Fruit fly (Drosophila melanogaster): ENCODE data around the gene CG4239.

Gene CG4239

DNA sequence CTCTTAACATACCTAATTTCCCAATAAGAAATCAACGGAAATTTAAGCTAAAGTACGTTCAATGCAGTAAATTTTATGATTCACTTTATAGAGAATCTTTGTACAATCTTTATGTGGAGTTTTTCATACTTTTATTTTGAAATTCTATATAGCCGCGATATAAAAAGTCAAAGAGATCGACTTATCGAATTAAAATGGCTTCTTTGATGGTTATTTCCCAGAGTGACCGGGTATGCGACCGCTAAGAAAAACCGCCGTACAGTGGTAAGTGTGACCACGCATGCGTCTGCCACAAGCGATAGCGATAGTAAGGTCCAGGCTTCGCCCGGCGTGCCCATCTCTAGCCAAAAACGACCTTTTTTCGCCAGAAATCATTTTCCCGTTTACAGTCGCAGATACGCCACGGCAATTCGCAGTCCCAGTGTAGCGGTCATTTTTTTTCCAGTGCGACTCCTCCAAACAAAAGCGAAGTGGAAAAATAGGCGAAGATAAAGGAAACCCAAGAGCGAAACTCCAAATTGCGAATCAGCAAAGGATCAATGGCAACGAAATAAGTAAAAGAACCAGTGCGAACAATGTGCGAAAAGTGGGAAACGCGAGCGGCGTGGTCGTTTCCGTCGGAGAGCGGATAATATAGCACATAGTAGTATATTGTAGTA is 37.5 kb downstream of the CG4239 start, which contains the start of gene hang (continued):
- TF ChIP-seq D19A (tag; optimal IDR thresholded peaks at IDR 0.05), result peak; percentile 18
- TF ChIP-seq Atf6 (GFP tag; IDR thresholded peaks at IDR 0.05), result 0 out of 2 replicates have a peak, but pooled peaks have one; percentile 12
- no peak for TF ChIP-seq twi (tag; optimal IDR thresholded peaks at IDR 0.05)
- no peak for TF ChIP-seq sim (GFP tag; IDR thresholded peaks at IDR 0.05)
- no peak for TF ChIP-seq Ssrp (tag; optimal IDR thresholded peaks at IDR 0.05)
- TF ChIP-seq CG4707 (GFP tag; optimal IDR thresholded peaks at IDR 0.05), result peak; percentile 1
- TF ChIP-seq CG43689 (GFP tag; IDR thresholded peaks at IDR 0.05), result no peak
- peak; percentile 88 for TF ChIP-seq MESR4 (GFP tag; optimal IDR thresholded peaks at IDR 0.05)
- TF ChIP-seq CG11723 (GFP tag; optimal IDR thresholded peaks at IDR 0.05), result no peak
- TF ChIP-seq CG31224 (GFP tag; IDR thresholded peaks at IDR 0.05), result 0 out of 2 replicates have a peak, but pooled peaks have one; percentile 6
- TF ChIP-seq Blimp-1 (GFP tag; optimal IDR thresholded peaks at IDR 0.05), result peak; percentile 34
- TF ChIP-seq Dll (GFP tag; IDR thresholded peaks at IDR 0.05; ENCODE audit: partially characterized antibody), result peak; percentile 66; the same call in 3 of the 4 replicates
- TF ChIP-seq CG13424 (tag; optimal IDR thresholded peaks at IDR 0.05), result peak; percentile 21
- no peak for TF ChIP-seq Taf1 (GFP tag; IDR thresholded peaks at IDR 0.05)
- peak; percentile 15; the same call in 1 of the 3 replicates for TF ChIP-seq CG14860 (GFP tag; IDR thresholded peaks at IDR 0.05; ENCODE audit: partially characterized antibody)
- TF ChIP-seq sna (GFP tag; IDR thresholded peaks at IDR 0.05; ENCODE audit: partially characterized antibody), result peak; percentile 57
- TF ChIP-seq CG1602 (GFP tag; optimal IDR thresholded peaks at IDR 0.05), result no peak

- TF ChIP-seq ci (GFP tag; IDR thresholded peaks at IDR 0.05) (peak; percentile 51; the same call in 1 of the 3 replicates), Ets97D (GFP tag; optimal IDR thresholded peaks at IDR 0.05) (no peak), Dp (GFP tag; optimal IDR thresholded peaks at IDR 0.05) (no peak), peb (GFP tag; IDR thresholded peaks at IDR 0.05) (no peak), CG7987 (GFP tag; optimal IDR thresholded peaks at IDR 0.05) (no peak), Dek (tag; optimal IDR thresholded peaks at IDR 0.05) (no peak), Hand (GFP tag; optimal IDR thresholded peaks at IDR 0.05) (no peak), fru (optimal IDR thresholded peaks at IDR 0.05) (no peak), CG11085 (GFP tag; IDR thresholded peaks at IDR 0.05) (no peak), Hey (tag; optimal IDR thresholded peaks at IDR 0.05) (no peak), CG9437 (GFP tag; optimal IDR thresholded peaks at IDR 0.05) (no peak), nerfin-2 (GFP tag; IDR thresholded peaks at IDR 0.05; ENCODE audit: partially characterized antibody) (no peak), nerfin-1 (tag; optimal IDR thresholded peaks at IDR 0.05) (no peak), vnd (GFP tag; IDR thresholded peaks at IDR 0.05; ENCODE audit: partially characterized antibody) (no peak), CG1024 (GFP tag; IDR thresholded peaks at IDR 0.05) (no peak), Sox100B (GFP tag; optimal IDR thresholded peaks at IDR 0.05) (no peak), CG18599 (GFP tag; optimal IDR thresholded peaks at IDR 0.05) (no peak), Trl (optimal IDR thresholded peaks at IDR 0.05) (peak in 1 of 2 experiments; percentile 31), Trl (GFP tag; optimal IDR thresholded peaks at IDR 0.05) (no peak), Gsc (GFP tag; IDR thresholded peaks at IDR 0.05) (no peak), cg (GFP tag; optimal IDR thresholded peaks at IDR 0.05) (peak; percentile 16), onecut (GFP tag; IDR thresholded peaks at IDR 0.05) (no peak), GATAe (GFP tag; conservative IDR thresholded peaks at IDR 0.05) (no peak), CG6791 (GFP tag; IDR thresholded peaks at IDR 0.05; ENCODE audit: partially characterized antibody) (no peak), CG4360 (GFP tag; IDR thresholded peaks at IDR 0.05) (peak; percentile 87), Hsf (GFP tag; optimal IDR thresholded peaks at IDR 0.05) (no peak), Hr78 (GFP tag; optimal IDR thresholded peaks at IDR 0.05) (no peak), CG43689 (GFP tag; IDR thresholded peaks at IDR 0.05) (no peak), sr (GFP tag; IDR thresholded peaks at IDR 0.05) (no peak), NfI (GFP tag; optimal IDR thresholded peaks at IDR 0.05) (no peak), CG12942 (GFP tag; optimal IDR thresholded peaks at IDR 0.05) (no peak), HmgD (GFP tag; optimal IDR thresholded peaks at IDR 0.05) (no peak), dysf (GFP tag; IDR thresholded peaks at IDR 0.05) (no peak), eyg (GFP tag; optimal IDR thresholded peaks at IDR 0.05) (no peak)
Observed at dm6 chrX:16423125-16423509, 38.0 kb downstream of the CG4239 start.

All from whole organism, embryonic.